Worm (Caenorhabditis elegans): ENCODE results near the gene cyp-32B1.

Gene cyp-32B1

ce11 chrV:2214428-2215038, 13.3 kb upstream of the cyp-32B1 start, which contains the start of gene nhr-184:
nhr-184 (minus strand) TSS chrV:2214478.
- TF ChIP-seq hmg-11 (tag; optimal IDR thresholded peaks at IDR 0.05) (peak; percentile 42), elt-2 (tag; optimal IDR thresholded peaks at IDR 0.05) (peak; percentile 27), pqm-1 (tag; optimal IDR thresholded peaks at IDR 0.05) (peak; percentile 25), unc-62 (GFP tag; optimal IDR thresholded peaks at IDR 0.05) (no peak), pha-4 (tag; optimal IDR thresholded peaks at IDR 0.05) (peak; percentile 58)

ce11 chrV:2211936-2212335, 10.7 kb upstream of the cyp-32B1 start, which contains the start of gene nhr-133:
nhr-133 (minus strand) TSS chrV:2212118.
- TF ChIP-seq pha-4 (tag; optimal IDR thresholded peaks at IDR 0.05) (peak; percentile 73), ama-1 (optimal IDR thresholded peaks at IDR 0.05) (no peak), elt-3 (tag; optimal IDR thresholded peaks at IDR 0.05) (no peak), elt-2 (tag; optimal IDR thresholded peaks at IDR 0.05) (peak; percentile 38)

ce11 chrV:2207527-2207926, 6.3 kb upstream of the cyp-32B1 start:
- TF ChIP-seq nfya-1 (tag; optimal IDR thresholded peaks at IDR 0.05; ENCODE audit: insufficient read depth) (peak; percentile 84), snpc-4 (tag; optimal IDR thresholded peaks at IDR 0.05) (no peak)

ce11 chrV:2206801-2207200, 5.6 kb upstream of the cyp-32B1 start, which contains the start of gene svh-11:
svh-11 (plus strand) TSS chrV:2207101.
- TF ChIP-seq zag-1 (tag; optimal IDR thresholded peaks at IDR 0.05) (no peak), ceh-82 (tag; optimal IDR thresholded peaks at IDR 0.05) (no peak), nhr-76 (tag; optimal IDR thresholded peaks at IDR 0.05) (no peak), pha-4 (tag; optimal IDR thresholded peaks at IDR 0.05) (no peak), fos-1 (tag; optimal IDR thresholded peaks at IDR 0.05) (no peak), nhr-77 (tag; optimal IDR thresholded peaks at IDR 0.05) (no peak)

ce11 chrV:2206181-2206580, 5.0 kb upstream of the cyp-32B1 start, which contains the start of gene srt-40:
srt-40 (minus strand) TSS chrV:2206281.
- TF ChIP-seq nhr-67 (tag; optimal IDR thresholded peaks at IDR 0.05) (no peak), elt-2 (tag; optimal IDR thresholded peaks at IDR 0.05) (no peak), egl-27 (tag; optimal IDR thresholded peaks at IDR 0.05) (no peak), nhr-23 (tag; optimal IDR thresholded peaks at IDR 0.05) (no peak), mdl-1 (tag; optimal IDR thresholded peaks at IDR 0.05) (no peak), nhr-237 (tag; optimal IDR thresholded peaks at IDR 0.05) (no peak), ztf-11 (tag; optimal IDR thresholded peaks at IDR 0.05) (no peak)

- TF ChIP-seq nhr-77 (tag; optimal IDR thresholded peaks at IDR 0.05) (no peak), egl-27 (tag; optimal IDR thresholded peaks at IDR 0.05) (no peak), nhr-28 (tag; optimal IDR thresholded peaks at IDR 0.05) (no peak), elt-2 (tag; optimal IDR thresholded peaks at IDR 0.05) (no peak), daf-12 (tag; optimal IDR thresholded peaks at IDR 0.05) (no peak)
These were observed 2.9 kb upstream of the cyp-32B1 start, which contains the start of gene cyp-33C12 for ce11 chrV:2204080-2204479. cyp-33C12 (minus strand) TSS chrV:2204400.

ce11 chrV:2200402-2200801, 813 bp downstream of the cyp-32B1 start:
- no peak for TF ChIP-seq nhr-23 (tag; optimal IDR thresholded peaks at IDR 0.05)
- TF ChIP-seq daf-12 (tag; optimal IDR thresholded peaks at IDR 0.05), result no peak
- TF ChIP-seq nhr-25 (tag; optimal IDR thresholded peaks at IDR 0.05), result no peak
- TF ChIP-seq nhr-12 (tag; optimal IDR thresholded peaks at IDR 0.05), result no peak
- TF ChIP-seq nhr-77 (tag; optimal IDR thresholded peaks at IDR 0.05), result no peak

- no peak for TF ChIP-seq aly-2 (tag; optimal IDR thresholded peaks at IDR 0.05)
- TF ChIP-seq lin-15B (tag; optimal IDR thresholded peaks at IDR 0.05), result no peak
- no peak for TF ChIP-seq ceh-9 (tag; optimal IDR thresholded peaks at IDR 0.05)
- TF ChIP-seq ZK546.5 (tag; optimal IDR thresholded peaks at IDR 0.05), result no peak
- TF ChIP-seq egl-5 (tag; optimal IDR thresholded peaks at IDR 0.05), result no peak
- no peak for TF ChIP-seq skn-1 (tag; optimal IDR thresholded peaks at IDR 0.05)
- no peak for TF ChIP-seq lin-39 (tag; optimal IDR thresholded peaks at IDR 0.05)
- no peak for TF ChIP-seq R02D3.7 (tag; optimal IDR thresholded peaks at IDR 0.05)
These were observed 1.6 kb downstream of the cyp-32B1 start for ce11 chrV:2199594-2199993.
